Worm (Caenorhabditis elegans): Measurements from ENCODE around the gene natb-1.
A peak's percentile ranks its signal among the peaks of the same experiment; 100 is the strongest.

natb-1 gene

DNA sequence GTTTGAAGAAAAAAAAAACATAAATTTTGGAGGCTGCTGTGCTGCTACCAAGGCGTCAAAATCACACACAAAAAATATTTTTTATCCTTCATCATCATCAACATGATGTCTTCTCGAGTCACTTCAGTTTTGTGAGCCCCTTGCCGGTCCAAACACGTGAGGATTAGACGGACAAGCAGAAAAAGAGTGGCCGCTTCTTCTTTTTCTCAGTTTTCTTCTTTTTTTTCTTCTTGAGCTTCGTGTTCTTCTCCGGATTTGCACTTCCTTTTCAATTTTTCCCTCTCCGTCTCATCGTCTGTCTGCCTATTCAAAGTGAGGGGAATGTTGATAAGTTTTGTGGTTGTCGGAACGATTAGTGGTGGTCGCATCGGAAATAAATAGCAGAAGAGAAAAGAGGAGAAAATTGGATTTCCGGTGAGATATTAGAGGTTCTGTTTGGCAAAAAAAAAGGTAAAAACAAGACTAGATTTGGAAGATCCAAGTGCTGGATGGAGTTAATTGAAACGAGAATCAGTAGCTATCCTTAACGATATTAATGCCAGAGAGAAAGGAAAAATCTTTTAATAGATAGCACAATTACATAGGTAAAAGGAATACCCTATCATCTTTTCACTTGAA, 2.8 kb downstream of the natb-1 start:
- TF ChIP-seq ztf-11 (tag; optimal IDR thresholded peaks at IDR 0.05) (no peak), egl-27 (tag; optimal IDR thresholded peaks at IDR 0.05) (peak; percentile 32), zag-1 (tag; optimal IDR thresholded peaks at IDR 0.05) (peak; percentile 61), Y55F3AM.14 (GFP tag; optimal IDR thresholded peaks at IDR 0.05) (peak; percentile 11), C34F6.9 (tag; optimal IDR thresholded peaks at IDR 0.05) (peak; percentile 62), unc-62 (GFP tag; optimal IDR thresholded peaks at IDR 0.05) (no peak), F13H6.1 (tag; optimal IDR thresholded peaks at IDR 0.05) (peak; percentile 14), aly-2 (tag; optimal IDR thresholded peaks at IDR 0.05) (no peak), crh-2 (tag; optimal IDR thresholded peaks at IDR 0.05) (peak; percentile 11), unc-55 (GFP tag; optimal IDR thresholded peaks at IDR 0.05) (peak; percentile 83), mbf-1 (tag; optimal IDR thresholded peaks at IDR 0.05) (no peak), alr-1 (tag; optimal IDR thresholded peaks at IDR 0.05) (no peak), lsy-2 (tag; optimal IDR thresholded peaks at IDR 0.05) (peak in 1 of 2 experiments; percentile 56), snpc-4 (tag; optimal IDR thresholded peaks at IDR 0.05) (peak; percentile 26), nhr-129 (tag; optimal IDR thresholded peaks at IDR 0.05) (peak; percentile 28), sma-9 (GFP tag; optimal IDR thresholded peaks at IDR 0.05) (peak; percentile 19), sma-9 (tag; optimal IDR thresholded peaks at IDR 0.05) (no peak), mdl-1 (tag; optimal IDR thresholded peaks at IDR 0.05) (peak in 1 of 2 experiments; percentile 67)

DNA sequence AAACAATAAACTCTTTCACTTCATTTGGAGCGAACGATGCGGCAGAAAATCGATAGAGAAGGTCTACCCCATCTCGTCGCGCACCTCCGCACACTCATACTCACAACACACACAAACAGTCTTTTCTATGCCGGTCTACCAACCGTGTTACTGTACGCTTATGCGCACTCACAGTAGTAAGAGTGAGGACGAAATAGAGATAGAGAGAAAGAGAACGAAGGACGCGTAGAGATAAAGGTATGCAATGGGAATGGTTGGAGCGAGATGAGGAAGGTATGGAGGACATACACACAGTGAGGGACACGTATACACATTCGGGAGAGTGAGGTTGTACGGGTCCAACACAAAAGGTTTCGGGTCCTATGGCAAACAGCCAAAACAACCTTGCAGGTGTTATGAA, 4.4 kb downstream of the natb-1 start:
- no peak for TF ChIP-seq unc-55 (GFP tag; optimal IDR thresholded peaks at IDR 0.05)
- no peak for TF ChIP-seq egl-27 (tag; optimal IDR thresholded peaks at IDR 0.05)
- TF ChIP-seq gmeb-1 (tag; optimal IDR thresholded peaks at IDR 0.05): peak; percentile 22
- peak; percentile 67 for TF ChIP-seq fos-1 (tag; optimal IDR thresholded peaks at IDR 0.05)
- TF ChIP-seq nhr-25 (tag; optimal IDR thresholded peaks at IDR 0.05): peak; percentile 78
- no peak for TF ChIP-seq ztf-4 (tag; optimal IDR thresholded peaks at IDR 0.05)
- peak; percentile 36 for TF ChIP-seq peb-1 (tag; optimal IDR thresholded peaks at IDR 0.05)
- TF ChIP-seq skn-1 (tag; optimal IDR thresholded peaks at IDR 0.05): no peak
- no peak for TF ChIP-seq mbf-1 (tag; optimal IDR thresholded peaks at IDR 0.05)
- TF ChIP-seq snpc-4 (tag; optimal IDR thresholded peaks at IDR 0.05): no peak
- TF ChIP-seq sma-9 (GFP tag; optimal IDR thresholded peaks at IDR 0.05): peak; percentile 25
- no peak for TF ChIP-seq sma-9 (tag; optimal IDR thresholded peaks at IDR 0.05)
- TF ChIP-seq lin-39 (tag; optimal IDR thresholded peaks at IDR 0.05): no peak
- TF ChIP-seq nhr-129 (tag; optimal IDR thresholded peaks at IDR 0.05): peak; percentile 83
- no peak for TF ChIP-seq R02D3.7 (tag; optimal IDR thresholded peaks at IDR 0.05)
- no peak for TF ChIP-seq dmd-4 (tag; optimal IDR thresholded peaks at IDR 0.05)
- no peak for TF ChIP-seq ztf-1 (GFP tag; conservative IDR thresholded peaks at IDR 0.05)
- no peak for TF ChIP-seq crh-2 (tag; optimal IDR thresholded peaks at IDR 0.05)
- no peak for TF ChIP-seq zag-1 (tag; optimal IDR thresholded peaks at IDR 0.05)
- TF ChIP-seq nhr-6 (tag; optimal IDR thresholded peaks at IDR 0.05): no peak
- no peak for TF ChIP-seq nhr-77 (tag; optimal IDR thresholded peaks at IDR 0.05)
- TF ChIP-seq unc-39 (tag; optimal IDR thresholded peaks at IDR 0.05): no peak
- no peak for TF ChIP-seq nhr-12 (tag; optimal IDR thresholded peaks at IDR 0.05)
- TF ChIP-seq Y55F3AM.14 (GFP tag; optimal IDR thresholded peaks at IDR 0.05): no peak
- TF ChIP-seq sma-3 (GFP tag; optimal IDR thresholded peaks at IDR 0.05): peak; percentile 9
- TF ChIP-seq F13H6.1 (tag; optimal IDR thresholded peaks at IDR 0.05): peak; percentile 33
- no peak for TF ChIP-seq ZK546.5 (tag; optimal IDR thresholded peaks at IDR 0.05)
- TF ChIP-seq lsy-2 (tag; optimal IDR thresholded peaks at IDR 0.05): peak; percentile 5 to 46

DNA sequence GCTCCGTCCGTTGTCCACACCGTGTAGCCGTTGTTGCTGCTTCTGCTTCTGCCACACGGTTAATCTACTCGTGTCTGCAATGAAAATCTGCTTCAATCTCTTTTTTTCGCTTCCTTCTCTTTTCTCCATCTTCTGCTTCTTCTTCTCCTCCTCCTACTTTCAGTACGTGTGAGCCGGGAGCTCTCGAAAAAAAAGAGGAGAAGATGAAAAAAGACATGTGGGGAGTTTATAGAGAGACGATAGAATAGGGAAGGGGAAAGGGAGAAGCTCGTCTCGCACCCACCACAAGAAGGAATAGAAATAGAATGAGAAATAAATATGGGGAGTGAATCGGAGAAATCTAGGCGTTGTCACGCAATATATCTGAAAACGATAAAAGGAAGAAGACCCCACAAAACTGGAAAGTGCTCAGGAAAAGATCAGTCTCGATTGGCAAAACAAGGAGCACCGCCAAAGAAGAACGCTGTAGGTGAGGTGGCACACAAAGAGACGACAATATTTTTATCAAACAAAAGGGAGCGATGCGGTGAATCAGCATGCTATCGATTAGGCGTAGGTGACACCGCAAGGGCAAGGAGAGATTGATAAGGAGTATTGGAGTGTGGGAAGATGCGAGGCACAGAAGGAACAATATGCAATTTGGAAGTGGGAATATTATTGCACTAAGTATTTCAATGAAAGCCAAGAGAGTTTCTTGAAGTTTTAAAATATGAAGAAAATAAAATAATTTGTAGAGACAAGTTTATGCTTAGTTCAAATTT, 5.3 kb downstream of the natb-1 start, which contains the start of gene let-413:
let-413 (minus strand) TSS at position 76 of the 761 bp plus-strand sequence.
- TF ChIP-seq blmp-1 (tag; optimal IDR thresholded peaks at IDR 0.05; ENCODE audit: insufficient read depth): no peak
- no peak for TF ChIP-seq nhr-12 (tag; optimal IDR thresholded peaks at IDR 0.05)
- TF ChIP-seq zag-1 (tag; optimal IDR thresholded peaks at IDR 0.05): no peak
- TF ChIP-seq elt-3 (tag; optimal IDR thresholded peaks at IDR 0.05): no peak
- TF ChIP-seq sem-4 (tag; optimal IDR thresholded peaks at IDR 0.05): no peak
- peak; percentile 10 for TF ChIP-seq nhr-129 (tag; optimal IDR thresholded peaks at IDR 0.05)
- TF ChIP-seq snpc-4 (tag; optimal IDR thresholded peaks at IDR 0.05): no peak
- TF ChIP-seq sma-9 (GFP tag; optimal IDR thresholded peaks at IDR 0.05): peak; percentile 15
- TF ChIP-seq sma-9 (tag; optimal IDR thresholded peaks at IDR 0.05): no peak
- no peak for TF ChIP-seq skn-1 (tag; optimal IDR thresholded peaks at IDR 0.05)
- no peak for TF ChIP-seq Y55F3AM.14 (GFP tag; optimal IDR thresholded peaks at IDR 0.05)
- TF ChIP-seq ztf-11 (tag; optimal IDR thresholded peaks at IDR 0.05): no peak
- no peak for TF ChIP-seq mab-5 (tag; optimal IDR thresholded peaks at IDR 0.05)
- TF ChIP-seq lin-13 (GFP tag; optimal IDR thresholded peaks at IDR 0.05): no peak
- TF ChIP-seq dmd-4 (tag; optimal IDR thresholded peaks at IDR 0.05): no peak
- TF ChIP-seq elt-1 (tag; optimal IDR thresholded peaks at IDR 0.05): no peak
- no peak for TF ChIP-seq sma-3 (GFP tag; optimal IDR thresholded peaks at IDR 0.05)
- TF ChIP-seq mbf-1 (tag; optimal IDR thresholded peaks at IDR 0.05): no peak
- TF ChIP-seq nhr-237 (tag; optimal IDR thresholded peaks at IDR 0.05): no peak
- no peak for TF ChIP-seq egl-27 (tag; optimal IDR thresholded peaks at IDR 0.05)
- TF ChIP-seq ceh-82 (tag; optimal IDR thresholded peaks at IDR 0.05): no peak
- TF ChIP-seq F13H6.1 (tag; optimal IDR thresholded peaks at IDR 0.05): no peak
- TF ChIP-seq C34F6.9 (tag; optimal IDR thresholded peaks at IDR 0.05): peak; percentile 20
- no peak for TF ChIP-seq ztf-1 (GFP tag; conservative IDR thresholded peaks at IDR 0.05)
- no peak for TF ChIP-seq unc-39 (tag; optimal IDR thresholded peaks at IDR 0.05)
- TF ChIP-seq fos-1 (tag; optimal IDR thresholded peaks at IDR 0.05): peak; percentile 98
- TF ChIP-seq nhr-11 (tag; optimal IDR thresholded peaks at IDR 0.05): no peak
- no peak for TF ChIP-seq lin-11 (tag; optimal IDR thresholded peaks at IDR 0.05)
- no peak for TF ChIP-seq alr-1 (tag; optimal IDR thresholded peaks at IDR 0.05)
- TF ChIP-seq ztf-4 (tag; optimal IDR thresholded peaks at IDR 0.05): no peak
- peak; percentile 59 for TF ChIP-seq unc-55 (GFP tag; optimal IDR thresholded peaks at IDR 0.05)
- TF ChIP-seq lin-39 (tag; optimal IDR thresholded peaks at IDR 0.05): no peak
- no peak for TF ChIP-seq ZK546.5 (tag; optimal IDR thresholded peaks at IDR 0.05)

Measured in whole organism, L2 larva.